Worm (Caenorhabditis elegans) whole organism, L4/young adult: Measurements from ENCODE around the gene Y54G9A.7.

Source experiments
- W03F9.2 ChIP-seq: fragments of 150-350 bp; optimal IDR thresholded peaks from 2 replicates; lab custom pipeline; 2014; ENCODE audit warnings: missing biosample characterization, missing genetic modification characterization
- dao-5 ChIP-seq: sonication (generic microtip); optimal IDR thresholded peaks from 2 replicates; lab custom pipeline; 2016; ENCODE audit warnings: missing genotype, missing genetic modification characterization, moderate library complexity, missing compliant biosample characterization

DNA sequence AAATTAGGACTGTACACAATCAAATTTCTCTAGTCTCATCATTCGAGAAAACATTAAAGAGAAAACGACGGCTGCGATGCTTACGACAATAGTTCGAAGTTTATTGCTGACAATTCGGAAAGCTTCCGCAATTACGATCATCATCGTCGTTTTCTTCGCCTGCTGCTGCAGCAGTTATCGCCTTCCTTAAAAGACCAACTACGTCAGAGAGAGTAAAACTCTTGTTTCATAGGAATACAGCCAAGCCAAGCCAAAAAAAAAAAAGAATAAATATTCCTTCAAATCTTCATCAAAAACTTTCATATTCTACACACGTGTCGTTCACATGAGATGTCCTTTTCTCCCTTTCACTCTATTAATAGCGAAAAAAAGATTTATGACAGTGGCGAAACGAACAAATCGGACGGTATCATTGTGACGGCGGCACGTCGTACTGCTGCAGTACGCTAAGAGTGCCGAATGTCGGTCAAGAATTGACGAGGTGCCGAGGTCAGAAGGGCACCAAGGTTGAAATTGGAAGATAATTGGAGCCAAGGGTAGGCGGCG is 45.8 kb downstream of the Y54G9A.7 start:
- no peak for TF ChIP-seq dao-5
- no peak for TF ChIP-seq W03F9.2 (tag; lab: Kevin White, UChicago)
